Worm (Caenorhabditis elegans): Measurements from ENCODE around the gene C45B2.2.
A peak's percentile ranks its signal among the peaks of the same experiment; 100 is the strongest.

The C45B2.2 gene

DNA sequence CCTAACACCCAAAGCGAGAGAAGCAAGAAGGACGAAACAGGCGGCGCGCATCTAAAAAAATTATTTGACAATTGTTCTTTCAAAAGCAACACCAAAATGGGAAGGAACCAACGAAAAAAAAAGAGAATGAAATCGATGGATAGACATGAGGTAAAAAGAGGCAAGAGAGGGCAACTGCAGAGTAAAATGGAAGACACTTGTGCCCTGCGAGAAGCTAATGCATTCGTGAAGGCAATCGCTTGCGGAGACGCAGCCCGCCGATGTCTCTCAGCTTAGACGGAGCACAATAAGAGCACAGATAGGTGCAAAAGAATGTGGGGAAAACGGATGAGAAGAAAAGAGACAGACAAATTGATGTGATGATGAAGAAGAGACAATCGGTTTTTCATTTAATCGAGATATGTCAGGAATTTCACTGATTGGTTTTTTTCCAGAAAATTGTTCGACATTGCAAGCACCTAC, 43.7 kb downstream of the C45B2.2 start, which contains the start of gene C15H9.9:
TSS of gene C15H9.9 (minus strand) at position 51 of the 462 bp plus-strand sequence.
- peak; percentile 25 for TF ChIP-seq F13H6.1 (tag; optimal IDR thresholded peaks at IDR 0.05)
- no peak for TF ChIP-seq lin-13 (GFP tag; optimal IDR thresholded peaks at IDR 0.05)
- no peak for TF ChIP-seq elt-3 (tag; optimal IDR thresholded peaks at IDR 0.05)
- TF ChIP-seq egl-27 (tag; optimal IDR thresholded peaks at IDR 0.05) = no peak
- TF ChIP-seq nhr-25 (tag; optimal IDR thresholded peaks at IDR 0.05) = no peak
- TF ChIP-seq lin-39 (tag; optimal IDR thresholded peaks at IDR 0.05) = no peak
- TF ChIP-seq unc-55 (GFP tag; optimal IDR thresholded peaks at IDR 0.05) = peak; percentile 22
- TF ChIP-seq lsy-2 (tag; optimal IDR thresholded peaks at IDR 0.05) = peak in 1 of 2 experiments; percentile 29
- TF ChIP-seq lin-11 (tag; optimal IDR thresholded peaks at IDR 0.05) = no peak
- peak; percentile 58 for TF ChIP-seq nhr-129 (tag; optimal IDR thresholded peaks at IDR 0.05)
- TF ChIP-seq nhr-12 (tag; optimal IDR thresholded peaks at IDR 0.05) = no peak
- TF ChIP-seq nhr-11 (tag; optimal IDR thresholded peaks at IDR 0.05) = no peak
- peak; percentile 47 for TF ChIP-seq C34F6.9 (tag; optimal IDR thresholded peaks at IDR 0.05)
- no peak for TF ChIP-seq ztf-4 (tag; optimal IDR thresholded peaks at IDR 0.05)
- no peak for TF ChIP-seq alr-1 (tag; optimal IDR thresholded peaks at IDR 0.05)
- TF ChIP-seq nhr-10 (tag; optimal IDR thresholded peaks at IDR 0.05) = no peak
- TF ChIP-seq ztf-11 (tag; optimal IDR thresholded peaks at IDR 0.05) = no peak
- TF ChIP-seq sem-4 (tag; optimal IDR thresholded peaks at IDR 0.05) = peak; percentile 17
- no peak for TF ChIP-seq sma-3 (GFP tag; optimal IDR thresholded peaks at IDR 0.05)
- TF ChIP-seq gmeb-1 (tag; optimal IDR thresholded peaks at IDR 0.05) = no peak
- TF ChIP-seq mdl-1 (tag; optimal IDR thresholded peaks at IDR 0.05) = no peak
- TF ChIP-seq sma-9 (GFP tag; optimal IDR thresholded peaks at IDR 0.05) = peak; percentile 24
- TF ChIP-seq sma-9 (tag; optimal IDR thresholded peaks at IDR 0.05) = no peak
- TF ChIP-seq ama-1 (optimal IDR thresholded peaks at IDR 0.05) = no peak

DNA sequence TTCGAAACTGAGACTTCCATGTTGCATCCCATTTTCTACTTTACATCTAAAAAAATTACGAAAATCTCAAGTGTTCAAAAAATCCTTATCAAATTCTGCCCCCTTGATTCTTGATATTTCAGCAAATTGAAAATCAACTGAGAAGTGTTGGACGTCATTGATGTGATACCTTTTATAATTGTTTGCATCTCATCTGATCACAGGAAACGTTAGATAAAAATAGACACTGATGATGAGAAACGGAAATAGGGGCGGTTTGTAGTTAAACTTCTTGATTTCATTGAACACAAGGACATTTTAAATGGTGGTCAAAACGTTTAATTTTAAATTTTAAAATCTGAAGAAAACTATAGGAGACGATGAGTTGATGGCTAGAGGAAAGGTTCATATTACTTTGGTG, 44.2 kb downstream of the C45B2.2 start:
- TF ChIP-seq blmp-1 (tag; optimal IDR thresholded peaks at IDR 0.05; ENCODE audit: insufficient read depth) (no peak), sma-9 (GFP tag; optimal IDR thresholded peaks at IDR 0.05) (peak; percentile 10), sma-9 (tag; optimal IDR thresholded peaks at IDR 0.05) (no peak)

DNA sequence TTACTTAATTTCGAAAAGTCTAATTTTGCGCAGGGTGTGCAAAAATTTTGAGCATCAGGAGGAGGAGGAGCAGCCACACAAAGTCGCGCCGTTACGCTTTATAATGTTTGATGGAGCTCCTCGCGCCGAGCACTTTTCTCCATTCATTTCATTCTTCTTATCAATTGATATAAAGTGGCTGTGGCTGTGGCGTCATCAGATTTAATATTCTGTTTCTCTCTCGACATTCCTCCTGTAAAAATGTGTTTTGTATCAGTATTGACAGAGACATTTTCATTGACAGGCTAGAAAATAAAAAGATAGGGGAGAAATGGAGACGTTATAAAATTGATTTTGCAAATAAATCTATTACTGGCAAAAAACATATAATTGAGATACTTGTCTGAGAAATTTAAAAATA, 44.7 kb downstream of the C45B2.2 start:
- no peak for TF ChIP-seq mdl-1 (tag; optimal IDR thresholded peaks at IDR 0.05)
- peak; percentile 62 for TF ChIP-seq fos-1 (tag; optimal IDR thresholded peaks at IDR 0.05)
- peak; percentile 27 for TF ChIP-seq F13H6.1 (tag; optimal IDR thresholded peaks at IDR 0.05)
- TF ChIP-seq crh-2 (tag; optimal IDR thresholded peaks at IDR 0.05) = peak; percentile 55
- TF ChIP-seq peb-1 (tag; optimal IDR thresholded peaks at IDR 0.05) = no peak
- peak; percentile 29 for TF ChIP-seq sma-9 (GFP tag; optimal IDR thresholded peaks at IDR 0.05)
- TF ChIP-seq sma-9 (tag; optimal IDR thresholded peaks at IDR 0.05) = no peak

DNA sequence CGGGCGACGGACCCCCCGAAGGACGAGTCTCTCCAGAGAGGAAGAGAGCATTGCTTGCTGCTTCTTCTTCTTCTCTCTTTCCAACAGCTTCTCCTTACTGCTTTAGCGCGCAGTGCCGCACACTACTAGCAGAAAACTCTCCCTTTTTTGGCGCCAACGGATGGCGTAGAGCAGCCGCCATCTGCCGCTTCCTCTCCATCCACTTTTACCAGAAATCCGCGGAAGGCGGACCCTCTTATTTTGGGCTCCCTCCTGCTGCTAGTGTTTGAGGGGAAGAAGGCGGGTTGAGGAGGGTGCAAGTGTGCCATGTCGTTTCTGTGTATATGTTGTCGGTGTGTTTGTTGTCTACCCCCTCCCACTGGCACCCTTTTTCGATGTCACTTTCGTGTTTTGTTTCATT, 49.9 kb downstream of the C45B2.2 start:
- TF ChIP-seq C34F6.9 (tag; optimal IDR thresholded peaks at IDR 0.05) = no peak
- peak; percentile 38 for TF ChIP-seq unc-55 (GFP tag; optimal IDR thresholded peaks at IDR 0.05)
- TF ChIP-seq F13H6.1 (tag; optimal IDR thresholded peaks at IDR 0.05) = peak; percentile 59
- peak; percentile 58 for TF ChIP-seq Y55F3AM.14 (GFP tag; optimal IDR thresholded peaks at IDR 0.05)
- TF ChIP-seq mab-5 (tag; optimal IDR thresholded peaks at IDR 0.05) = peak; percentile 7
- peak; percentile 1 for TF ChIP-seq lin-13 (GFP tag; optimal IDR thresholded peaks at IDR 0.05)
- TF ChIP-seq zag-1 (tag; optimal IDR thresholded peaks at IDR 0.05) = peak; percentile 64
- peak in 1 of 2 experiments; percentile 6 for TF ChIP-seq mdl-1 (tag; optimal IDR thresholded peaks at IDR 0.05)
- TF ChIP-seq nhr-12 (tag; optimal IDR thresholded peaks at IDR 0.05) = no peak
- peak; percentile 8 for TF ChIP-seq crh-2 (tag; optimal IDR thresholded peaks at IDR 0.05)
- no peak for TF ChIP-seq aly-2 (tag; optimal IDR thresholded peaks at IDR 0.05)
